Worm (Caenorhabditis elegans) whole organism, early embryonic: ENCODE measurements around the gene stdh-2.

Experiments used
- B0310.2 ChIP-seq: sonication (generic microtip); optimal IDR thresholded peaks from 2 replicates; lab custom pipeline; 2016; ENCODE audit warnings: mild to moderate bottlenecking, missing genetic modification characterization, missing compliant biosample characterization
- aly-1 ChIP-seq: sonication (generic microtip); optimal IDR thresholded peaks from 2 replicates; lab custom pipeline; 2016; ENCODE audit warnings: missing genetic modification characterization, missing compliant biosample characterization
- ama-1 ChIP-seq: fragments of 150-350 bp; optimal IDR thresholded peaks from 2 replicates; lab custom pipeline; 2014
- ceh-36 ChIP-seq: sonication (generic microtip); optimal IDR thresholded peaks from 2 replicates; lab custom pipeline; 2016; ENCODE audit warnings: missing genetic modification characterization, inconsistent platforms, missing compliant biosample characterization
- hnd-1 ChIP-seq: sonication (generic microtip); optimal IDR thresholded peaks from 2 replicates; lab custom pipeline; 2016; ENCODE audit warnings: missing genetic modification characterization, missing compliant biosample characterization

ce11 chrV:16218522-16218921 lies 5.6 kb upstream of the stdh-2 start, which contains the start of gene F11A5.15:
- TF ChIP-seq ceh-36 (tag; lab: Kevin White, UChicago) (no peak), ama-1 (lab: Kevin White, UChicago) (no peak), B0310.2 (tag; lab: Kevin White, UChicago) (no peak), aly-1 (tag; lab: Kevin White, UChicago) (no peak), hnd-1 (tag; lab: Kevin White, UChicago) (no peak)
